Worm (Caenorhabditis elegans): ENCODE measurements around the gene T05H4.3.

DNA sequence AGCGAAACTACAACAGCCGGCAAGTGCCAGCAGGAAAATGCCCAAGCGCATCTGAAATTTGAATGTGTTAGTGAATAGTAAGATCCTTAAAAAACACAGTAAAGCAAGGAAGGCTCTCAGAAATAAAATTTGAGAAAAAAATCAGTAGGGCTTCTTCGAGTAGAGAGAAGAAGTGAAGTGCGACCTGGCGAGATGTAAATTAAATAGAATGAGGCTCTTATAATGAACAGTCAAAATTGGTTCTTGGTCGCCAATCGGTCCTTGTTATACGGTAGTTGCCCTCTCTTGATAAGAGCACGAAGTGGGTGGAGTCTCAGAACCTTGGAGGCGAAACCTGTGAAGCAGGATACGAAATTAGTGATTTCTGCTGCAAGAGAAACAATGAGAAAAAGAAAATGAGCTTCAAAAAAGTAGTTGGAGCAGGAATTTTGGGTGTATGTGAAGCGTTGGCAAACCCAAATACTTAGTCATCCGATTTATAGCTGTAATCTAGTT lies 33.4 kb upstream of the T05H4.3 start, which contains the start of gene bcf-1:
- TF ChIP-seq mab-5 (tag; optimal IDR thresholded peaks at IDR 0.05), result no peak
- no peak for TF ChIP-seq lin-13 (tag; optimal IDR thresholded peaks at IDR 0.05)

Measured in whole organism, mixed stage, embryonic.